Fruit fly (Drosophila melanogaster): ENCODE measurements around the gene Taf13.
A peak's percentile ranks its signal among the peaks of the same experiment; 100 is the strongest.

Taf13 gene

dm6 chr2L:20093794-20094193 is at the start of gene Taf13, which contains the start of gene nesd (continued):
- TF ChIP-seq CG6689 (GFP tag; IDR thresholded peaks at IDR 0.05), result peak; percentile 56
- TF ChIP-seq CG8089 (GFP tag; optimal IDR thresholded peaks at IDR 0.05), result no peak
- no peak for TF ChIP-seq fru (optimal IDR thresholded peaks at IDR 0.05)
- no peak for TF ChIP-seq CG7372 (GFP tag; IDR thresholded peaks at IDR 0.05)
- TF ChIP-seq CG10543 (GFP tag; optimal IDR thresholded peaks at IDR 0.05), result peak; percentile 32
- peak; percentile 46 for TF ChIP-seq dmrt11E (tag; optimal IDR thresholded peaks at IDR 0.05)
- no peak for TF ChIP-seq CG43689 (GFP tag; IDR thresholded peaks at IDR 0.05)
- TF ChIP-seq wek (GFP tag; optimal IDR thresholded peaks at IDR 0.05), result no peak
- no peak for TF ChIP-seq ftz-f1 (GFP tag; optimal IDR thresholded peaks at IDR 0.05)
- TF ChIP-seq sens-2 (GFP tag; IDR thresholded peaks at IDR 0.05), result no peak
- TF ChIP-seq Scr (GFP tag; IDR thresholded peaks at IDR 0.05; ENCODE audit: partially characterized antibody), result peak; percentile 78
- no peak for TF ChIP-seq CG3838 (GFP tag; optimal IDR thresholded peaks at IDR 0.05)
- TF ChIP-seq gce (GFP tag; IDR thresholded peaks at IDR 0.05), result no peak
- TF ChIP-seq BtbVII (GFP tag; optimal IDR thresholded peaks at IDR 0.05), result no peak
- no peak for TF ChIP-seq ro (GFP tag; IDR thresholded peaks at IDR 0.05)
- TF ChIP-seq CG42726 (GFP tag; IDR thresholded peaks at IDR 0.05; ENCODE audit: partially characterized antibody), result no peak
- TF ChIP-seq Sox102F (GFP tag; optimal IDR thresholded peaks at IDR 0.05), result no peak
- peak; percentile 39 for TF ChIP-seq Xbp1 (GFP tag; optimal IDR thresholded peaks at IDR 0.05)
- TF ChIP-seq ac (GFP tag; optimal IDR thresholded peaks at IDR 0.05), result no peak
- no peak for TF ChIP-seq caup (GFP tag; optimal IDR thresholded peaks at IDR 0.05; ENCODE audit: severe bottlenecking)

dm6 chr2L:20134823-20135222 is 41.2 kb upstream of the Taf13 start, which contains the start of gene CG10651:
TSS of gene CG10651 (minus strand) at chr2L:20134923.
- TF ChIP-seq CG6813 (GFP tag; optimal IDR thresholded peaks at IDR 0.05), result no peak
- TF ChIP-seq CG17802 (tag; optimal IDR thresholded peaks at IDR 0.05), result no peak
- no peak for TF ChIP-seq CoRest (tag; optimal IDR thresholded peaks at IDR 0.05)
- TF ChIP-seq Doc3 (GFP tag; IDR thresholded peaks at IDR 0.05; ENCODE audit: partially characterized antibody), result no peak
- no peak for TF ChIP-seq unc-4 (GFP tag; IDR thresholded peaks at IDR 0.05; ENCODE audit: partially characterized antibody)
- TF ChIP-seq CG2129 (GFP tag; IDR thresholded peaks at IDR 0.05; ENCODE audit: partially characterized antibody), result no peak
- no peak for TF ChIP-seq dysf (GFP tag; IDR thresholded peaks at IDR 0.05)
- no peak for TF ChIP-seq sens-2 (GFP tag; IDR thresholded peaks at IDR 0.05)
- no peak for TF ChIP-seq Optix (GFP tag; IDR thresholded peaks at IDR 0.05)
- TF ChIP-seq CG11398 (GFP tag; optimal IDR thresholded peaks at IDR 0.05), result no peak
- no peak for TF ChIP-seq CG9797 (GFP tag; optimal IDR thresholded peaks at IDR 0.05)
- no peak for TF ChIP-seq CG4707 (GFP tag; optimal IDR thresholded peaks at IDR 0.05)
- TF ChIP-seq CG11723 (GFP tag; optimal IDR thresholded peaks at IDR 0.05), result no peak
- TF ChIP-seq Hr78 (GFP tag; optimal IDR thresholded peaks at IDR 0.05), result no peak
- TF ChIP-seq lab (GFP tag; optimal IDR thresholded peaks at IDR 0.05), result no peak
- no peak for TF ChIP-seq Eip74EF (GFP tag; optimal IDR thresholded peaks at IDR 0.05)
- no peak for TF ChIP-seq CG10274 (GFP tag; optimal IDR thresholded peaks at IDR 0.05)
- TF ChIP-seq CG30403 (GFP tag; optimal IDR thresholded peaks at IDR 0.05), result no peak
- no peak for TF ChIP-seq CG12942 (GFP tag; optimal IDR thresholded peaks at IDR 0.05)

dm6 chr2L:20121233-20121551 is 27.5 kb upstream of the Taf13 start:
- no peak for TF ChIP-seq ewg (GFP tag; optimal IDR thresholded peaks at IDR 0.05)
- no peak for TF ChIP-seq abd-A (tag; optimal IDR thresholded peaks at IDR 0.05)
- no peak for TF ChIP-seq ap (GFP tag; IDR thresholded peaks at IDR 0.05)
- 0 out of 2 replicates have a peak, but pooled peaks have one; percentile 23 for TF ChIP-seq hbn (GFP tag; IDR thresholded peaks at IDR 0.05; ENCODE audit: partially characterized antibody)
- no peak for TF ChIP-seq Lhr (GFP tag; optimal IDR thresholded peaks at IDR 0.05)
- peak; percentile 64 for TF ChIP-seq Deaf1 (tag; optimal IDR thresholded peaks at IDR 0.05)
- no peak for TF ChIP-seq sens-2 (GFP tag; IDR thresholded peaks at IDR 0.05)
- TF ChIP-seq CG2889 (GFP tag; IDR thresholded peaks at IDR 0.05), result no peak
- TF ChIP-seq chinmo (GFP tag; IDR thresholded peaks at IDR 0.05; ENCODE audit: partially characterized antibody), result 0 out of 4 replicates have a peak, but pooled peaks have one; percentile 12
- no peak for TF ChIP-seq Atf-2 (GFP tag; optimal IDR thresholded peaks at IDR 0.05)
- TF ChIP-seq Trl (optimal IDR thresholded peaks at IDR 0.05), result no peak
- no peak for TF ChIP-seq Trl (GFP tag; optimal IDR thresholded peaks at IDR 0.05)
- no peak for TF ChIP-seq gcm2 (GFP tag; optimal IDR thresholded peaks at IDR 0.05)
- no peak for TF ChIP-seq vfl (GFP tag; optimal IDR thresholded peaks at IDR 0.05)
